Worm (Caenorhabditis elegans): ENCODE data around the gene Y45F10B.13.

DNA sequence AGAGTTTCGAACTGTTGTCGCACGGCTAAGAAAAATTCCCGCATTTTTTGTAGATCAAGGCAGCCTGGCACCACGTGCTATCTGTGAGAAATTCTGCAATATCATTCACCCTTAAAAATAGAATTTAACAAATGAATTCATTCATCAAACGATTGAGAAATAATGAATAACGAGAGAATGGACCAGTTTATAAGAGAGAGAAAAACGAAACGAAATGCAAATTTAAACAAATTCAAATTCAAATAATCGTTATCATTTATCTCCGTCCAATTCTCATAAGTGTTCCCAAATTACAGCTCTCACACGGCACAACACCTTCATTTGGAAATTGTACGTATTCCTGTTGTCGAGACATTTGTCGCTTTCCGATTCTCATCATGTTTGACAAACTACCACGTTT, 56.4 kb downstream of the Y45F10B.13 start, which contains the start of gene seld-1:
- TF ChIP-seq him-1 (tag; optimal IDR thresholded peaks at IDR 0.05): no peak
- TF ChIP-seq dao-5 (tag; optimal IDR thresholded peaks at IDR 0.05): no peak
